Fruit fly (Drosophila melanogaster) whole organism, pupa: Measurements from ENCODE around the gene prd.

ENCODE experiments used
- CG10348 ChIP-seq: fragments of 200-800 bp; sonication (Bioruptor generic); IDR thresholded peaks from 2 replicates; pipeline ENCODE4 v1.3.6; 2022; ENCODE audit warnings: missing biosample characterization, missing genetic modification characterization
- CG12605 ChIP-seq: fragments of 200-800 bp; sonication (Bioruptor generic); IDR thresholded peaks from 2 replicates; pipeline ENCODE4 v1.3.6; 2022; ENCODE audit warnings: missing biosample characterization, missing genetic modification characterization
- CG13204 ChIP-seq: fragments of 200-800 bp; sonication (Bioruptor generic); optimal IDR thresholded peaks from 2 replicates; lab custom pipeline; 2018; ENCODE audit warnings: missing biosample characterization, mild to moderate bottlenecking, missing genetic modification characterization, moderate library complexity
- CG14655 ChIP-seq: fragments of 200-800 bp; sonication (Bioruptor generic); optimal IDR thresholded peaks from 3 replicates; lab custom pipeline; 2017; ENCODE audit warnings: mild to moderate bottlenecking, missing biosample characterization, missing genetic modification reagents, missing genetic modification characterization
- CG15710 ChIP-seq: fragments of 200-800 bp; sonication (Bioruptor generic); optimal IDR thresholded peaks from 2 replicates; lab custom pipeline; 2018; ENCODE audit warnings: missing biosample characterization, mild to moderate bottlenecking, missing genetic modification characterization, moderate library complexity
- CG17806 ChIP-seq: fragments of 200-800 bp; sonication (Bioruptor generic); optimal IDR thresholded peaks from 2 replicates; lab custom pipeline; 2018; ENCODE audit warnings: missing biosample characterization, mild to moderate bottlenecking, missing genetic modification characterization, moderate library complexity
- CG32121 ChIP-seq: fragments of 200-800 bp; sonication (Bioruptor generic); IDR thresholded peaks from 2 replicates; pipeline ENCODE4 v1.3.6; 2022; ENCODE audit warnings: missing biosample characterization, missing genetic modification characterization
- CG34367 ChIP-seq: fragments of 200-800 bp; sonication (Bioruptor generic); optimal IDR thresholded peaks from 2 replicates; lab custom pipeline; 2018; ENCODE audit warnings: missing biosample characterization, mild to moderate bottlenecking, missing genetic modification characterization
- CG4496 ChIP-seq: fragments of 200-800 bp; sonication (Bioruptor generic); IDR thresholded peaks from 3 replicates; pipeline ENCODE4 v1.3.6; 2022; ENCODE audit warnings: missing biosample characterization, missing genetic modification characterization
- CG8159 ChIP-seq: fragments of 200-800 bp; sonication (Bioruptor generic); optimal IDR thresholded peaks from 3 replicates; lab custom pipeline; 2018; ENCODE audit warnings: missing biosample characterization, mild to moderate bottlenecking, missing genetic modification characterization, moderate library complexity
- CG8301 ChIP-seq: fragments of 200-800 bp; sonication (Bioruptor generic); optimal IDR thresholded peaks from 2 replicates; lab custom pipeline; 2018; ENCODE audit warnings: missing biosample characterization, mild to moderate bottlenecking, missing genetic modification characterization
- CG9948 ChIP-seq: fragments of 200-800 bp; sonication (Bioruptor generic); optimal IDR thresholded peaks from 2 replicates; lab custom pipeline; 2018; ENCODE audit warnings: missing biosample characterization, mild to moderate bottlenecking, missing genetic modification characterization, moderate library complexity
- D1 ChIP-seq: fragments of 200-800 bp; sonication (Bioruptor generic); optimal IDR thresholded peaks from 2 replicates; lab custom pipeline; 2018; ENCODE audit warnings: missing biosample characterization, mild to moderate bottlenecking, missing genetic modification characterization, moderate library complexity
- EcR ChIP-seq: fragments of 200-800 bp; sonication (Bioruptor generic); optimal IDR thresholded peaks from 3 replicates; lab custom pipeline; 2019; ENCODE audit warnings: missing biosample characterization, missing genetic modification characterization, mild to moderate bottlenecking, moderate library complexity, missing genetic modification reagents
- Ets98B ChIP-seq: fragments of 200-800 bp; sonication (Bioruptor generic); IDR thresholded peaks from 2 replicates; pipeline ENCODE4 v1.3.6; 2022; ENCODE audit warnings: missing biosample characterization, missing genetic modification characterization
- Pif1A ChIP-seq: fragments of 200-800 bp; sonication (Bioruptor generic); optimal IDR thresholded peaks from 3 replicates; lab custom pipeline; 2016; ENCODE audit warnings: missing biosample characterization, missing genetic modification characterization
- Pif1B ChIP-seq: fragments of 200-800 bp; sonication (Bioruptor generic); optimal IDR thresholded peaks from 3 replicates; lab custom pipeline; 2016; ENCODE audit warnings: missing biosample characterization, missing genetic modification characterization
- Snoo ChIP-seq: fragments of 200-800 bp; sonication (Bioruptor generic); optimal IDR thresholded peaks from 3 replicates; lab custom pipeline; 2017; ENCODE audit warnings: missing biosample characterization, mild to moderate bottlenecking, missing genetic modification characterization, inconsistent platforms
- fd96Ca ChIP-seq: fragments of 200-800 bp; sonication (Bioruptor generic); IDR thresholded peaks from 3 replicates; pipeline ENCODE4 v1.3.6; 2022; ENCODE audit warnings: missing biosample characterization, missing genetic modification characterization
- gl ChIP-seq: fragments of 200-800 bp; sonication (Bioruptor generic); optimal IDR thresholded peaks from 2 replicates; lab custom pipeline; 2018; ENCODE audit warnings: missing biosample characterization, mild to moderate bottlenecking, missing genetic modification characterization
- rn ChIP-seq: fragments of 200-800 bp; sonication (Bioruptor generic); IDR thresholded peaks from 2 replicates; pipeline ENCODE4 v1.3.6; 2022; ENCODE audit warnings: missing biosample characterization, missing genetic modification characterization

prd gene

DNA sequence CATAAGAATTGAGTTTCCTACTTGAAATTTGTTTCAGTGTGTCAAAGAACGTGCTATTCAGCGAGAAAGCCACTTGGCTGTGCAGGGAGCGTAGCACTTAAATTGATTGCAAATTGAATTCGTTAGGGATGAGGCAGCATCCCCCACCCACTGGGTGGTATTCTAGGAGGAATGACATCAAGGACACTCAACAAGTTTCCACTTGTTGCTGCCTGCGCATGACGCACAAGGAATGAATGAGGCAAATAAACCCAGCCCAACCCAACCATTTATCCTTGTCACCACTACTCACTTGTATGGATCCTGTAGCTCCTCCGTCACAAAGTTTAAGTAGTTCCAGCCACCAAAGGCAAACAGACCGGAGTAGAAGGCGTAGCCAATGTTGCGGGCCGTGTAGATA is 32.3 kb downstream of the prd start:
- TF ChIP-seq D1 (tag; lab: Kevin White, UChicago) (no peak), CG8159 (tag; lab: Kevin White, UChicago) (no peak), Snoo (no peak), CG13204 (GFP tag; lab: Kevin White, UChicago) (no peak), CG12605 (GFP tag; lab: Robert Waterston, UW) (peak; percentile 93), CG32121 (GFP tag; lab: Robert Waterston, UW) (no peak), CG9948 (tag; lab: Kevin White, UChicago) (no peak)

- TF ChIP-seq gl (tag; lab: Kevin White, UChicago), result no peak
Observed at dm6 chr2L:12049133-12049532, 36.5 kb downstream of the prd start, which contains the start of gene PLCXD. Gene PLCXD (plus strand): TSS chr2L:12049418.

DNA sequence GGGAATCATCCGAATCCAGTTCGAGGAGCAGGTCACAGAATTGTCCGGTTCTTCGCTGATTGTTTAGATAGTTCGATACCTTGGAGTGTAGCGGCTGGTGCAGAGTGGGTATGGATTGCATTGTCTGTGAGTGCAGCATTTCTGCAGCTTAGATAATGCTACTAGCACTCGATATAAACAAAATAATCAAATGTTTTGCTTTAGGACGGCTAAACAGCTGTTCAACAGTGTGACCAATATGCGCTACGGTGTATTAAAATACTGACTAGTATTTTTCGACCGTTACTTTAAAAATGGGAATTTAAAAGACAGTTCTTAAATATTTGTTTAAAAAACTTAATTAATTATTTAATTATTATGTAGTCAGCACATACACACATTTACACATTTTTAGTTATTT is 36.9 kb downstream of the prd start, which contains the start of gene Plzf:
TSS of gene Plzf (minus strand) at position 196 of the 400 bp plus-strand sequence.
- TF ChIP-seq CG8301 (tag; lab: Kevin White, UChicago) (no peak), D1 (tag; lab: Kevin White, UChicago) (no peak), CG4496 (GFP tag; lab: Robert Waterston, UW) (no peak), CG9948 (tag; lab: Kevin White, UChicago) (no peak), CG15710 (no peak), CG13204 (GFP tag; lab: Kevin White, UChicago) (no peak), CG17806 (tag; lab: Kevin White, UChicago) (no peak), Pif1B (no peak)

DNA sequence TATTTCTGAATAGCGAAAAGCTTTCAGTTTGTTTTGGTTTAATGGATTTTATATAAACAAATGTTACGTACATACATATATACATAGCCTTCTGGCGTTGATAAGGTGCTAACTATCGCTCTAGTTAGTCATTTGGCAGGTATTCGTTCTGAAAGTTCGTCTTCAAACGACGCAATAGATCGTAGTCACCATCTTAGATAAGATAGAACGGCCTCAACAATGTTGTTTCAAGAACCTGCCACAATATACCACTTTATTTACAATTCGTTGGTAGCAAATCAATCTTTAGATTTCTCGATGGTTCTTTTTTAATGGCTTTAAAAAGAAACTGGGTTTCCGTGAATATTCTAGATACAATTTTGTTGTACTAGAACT is 38.8 kb downstream of the prd start:
- TF ChIP-seq CG8159 (tag; lab: Kevin White, UChicago) (no peak), CG17806 (tag; lab: Kevin White, UChicago) (no peak), Snoo (no peak)

DNA sequence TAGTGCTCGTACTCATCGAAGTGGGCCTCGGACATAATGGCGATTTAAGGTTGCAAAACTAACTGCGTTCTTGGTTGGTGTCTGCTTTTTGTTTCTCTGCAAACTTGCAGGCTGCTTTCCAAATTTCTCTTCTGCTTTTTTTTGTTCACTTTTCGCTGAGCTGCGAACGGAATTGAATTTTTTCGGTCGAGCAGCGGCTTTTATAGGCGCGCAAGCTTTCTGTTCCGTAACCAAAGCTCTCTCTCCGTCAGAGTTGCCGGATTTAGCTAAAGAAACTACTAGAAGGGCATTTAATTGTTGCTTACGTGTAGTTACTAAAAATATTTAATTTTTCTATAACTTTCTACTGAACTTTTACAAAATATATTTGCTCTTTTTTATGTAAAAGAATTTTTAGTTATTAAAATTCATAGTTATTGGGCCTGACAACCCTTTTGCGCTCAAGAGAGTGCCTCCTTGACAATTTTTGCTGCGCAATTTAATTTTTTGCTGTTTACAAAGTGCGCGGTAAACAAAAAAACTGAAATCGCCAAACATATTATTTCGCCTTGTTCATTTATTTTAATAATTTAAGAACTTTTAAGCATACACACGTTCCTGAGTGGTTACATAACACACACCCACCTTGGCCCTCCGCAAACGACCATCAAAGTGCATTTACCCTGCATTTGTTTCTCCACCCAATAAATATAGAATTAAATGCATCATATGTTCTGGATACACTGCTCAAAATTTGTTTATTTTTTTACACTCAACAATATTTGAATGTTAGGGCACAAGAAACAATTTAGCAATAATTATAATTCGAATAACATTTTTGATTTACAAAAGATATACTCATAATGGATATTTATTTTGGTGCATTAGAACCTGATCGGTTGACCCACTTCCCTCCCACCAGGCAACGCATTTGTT is 39.4 kb downstream of the prd start, which contains the start of gene CG6770:
TSS of gene CG6770 (minus strand) at position 178 of the 915 bp plus-strand sequence.
- TF ChIP-seq rn (GFP tag; lab: Robert Waterston, UW) (peak; percentile 74), CG15710 (peak; percentile 86), Pif1B (peak; percentile 84), CG4496 (GFP tag; lab: Robert Waterston, UW) (peak; percentile 92), CG34367 (tag; lab: Kevin White, UChicago) (peak; percentile 73), CG13204 (GFP tag; lab: Kevin White, UChicago) (peak; percentile 39), gl (tag; lab: Kevin White, UChicago) (peak; percentile 20), CG12605 (GFP tag; lab: Robert Waterston, UW) (peak; percentile 90), CG8301 (tag; lab: Kevin White, UChicago) (peak; percentile 72), CG14655 (GFP tag; lab: Kevin White, UChicago) (peak; percentile 80), CG32121 (GFP tag; lab: Robert Waterston, UW) (peak; percentile 86), D1 (tag; lab: Kevin White, UChicago) (peak; percentile 53), CG9948 (tag; lab: Kevin White, UChicago) (peak; percentile 72), CG10348 (GFP tag; lab: Robert Waterston, UW) (no peak), EcR (GFP tag; lab: Kevin White, UChicago) (peak; percentile 72), Ets98B (GFP tag; lab: Robert Waterston, UW) (peak; percentile 89), Snoo (peak; percentile 92), CG17806 (tag; lab: Kevin White, UChicago) (peak; percentile 80), Pif1A (peak; percentile 86), CG8159 (tag; lab: Kevin White, UChicago) (peak; percentile 88), fd96Ca (peak; percentile 86)

DNA sequence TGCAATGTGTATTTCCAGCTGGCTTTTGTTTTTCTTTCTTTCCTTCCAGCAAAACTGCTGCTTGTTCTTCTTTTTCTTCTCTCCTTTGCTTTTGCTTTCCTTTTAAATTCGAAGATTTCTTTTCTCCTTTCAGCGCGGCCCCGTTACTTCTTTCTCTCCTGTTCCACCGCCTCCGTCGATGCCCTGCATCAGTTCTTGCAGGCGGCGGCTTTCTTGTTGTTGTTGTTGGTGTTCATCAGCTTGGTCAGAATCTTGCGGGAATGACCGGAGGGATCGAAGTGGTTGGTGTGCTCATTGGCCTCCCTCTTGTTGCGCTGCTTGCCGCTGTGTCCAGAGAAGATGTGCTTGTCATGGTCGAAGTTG is 40.1 kb downstream of the prd start:
- TF ChIP-seq fd96Ca (no peak), rn (GFP tag; lab: Robert Waterston, UW) (no peak), CG14655 (GFP tag; lab: Kevin White, UChicago) (no peak), gl (tag; lab: Kevin White, UChicago) (no peak), CG34367 (tag; lab: Kevin White, UChicago) (no peak), CG13204 (GFP tag; lab: Kevin White, UChicago) (no peak), CG15710 (no peak), CG32121 (GFP tag; lab: Robert Waterston, UW) (no peak), CG17806 (tag; lab: Kevin White, UChicago) (no peak)
- TF ChIP-seq, all 21 proteins: peak for 0
